Fruit fly (Drosophila melanogaster): ENCODE measurements around the gene CG5050.

Gene CG5050

DNA sequence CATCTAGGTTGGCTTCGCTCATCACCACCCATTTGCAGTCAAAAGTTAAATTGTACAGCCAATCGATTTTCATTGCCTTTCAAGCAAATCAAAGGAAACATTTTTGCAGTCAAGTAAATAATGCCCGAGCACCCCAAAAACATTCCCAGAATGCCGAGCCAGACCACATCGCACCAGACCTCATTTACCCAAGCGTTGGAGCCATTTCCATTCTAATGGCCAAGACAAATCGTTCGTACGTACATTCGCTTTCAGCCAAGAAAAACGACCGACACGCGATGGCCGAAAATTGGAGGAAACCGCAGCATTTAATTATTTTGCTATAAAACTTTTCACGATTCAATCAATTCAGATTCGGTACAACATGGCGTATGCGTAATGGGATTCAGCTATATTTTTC, 27.7 kb upstream of the CG5050 start:
- TF ChIP-seq gl (tag; optimal IDR thresholded peaks at IDR 0.05) (no peak), CG14655 (GFP tag; optimal IDR thresholded peaks at IDR 0.05) (no peak), CG15710 (tag; optimal IDR thresholded peaks at IDR 0.05) (no peak), rn (GFP tag; IDR thresholded peaks at IDR 0.05) (no peak), CG13204 (GFP tag; optimal IDR thresholded peaks at IDR 0.05) (no peak), CG32121 (GFP tag; IDR thresholded peaks at IDR 0.05) (no peak), EcR (GFP tag; optimal IDR thresholded peaks at IDR 0.05) (no peak), fd96Ca (GFP tag; IDR thresholded peaks at IDR 0.05) (no peak), CG10348 (GFP tag; IDR thresholded peaks at IDR 0.05) (no peak), CG34367 (tag; optimal IDR thresholded peaks at IDR 0.05) (no peak), CG4496 (GFP tag; IDR thresholded peaks at IDR 0.05) (no peak), CG17806 (tag; optimal IDR thresholded peaks at IDR 0.05) (no peak)

DNA sequence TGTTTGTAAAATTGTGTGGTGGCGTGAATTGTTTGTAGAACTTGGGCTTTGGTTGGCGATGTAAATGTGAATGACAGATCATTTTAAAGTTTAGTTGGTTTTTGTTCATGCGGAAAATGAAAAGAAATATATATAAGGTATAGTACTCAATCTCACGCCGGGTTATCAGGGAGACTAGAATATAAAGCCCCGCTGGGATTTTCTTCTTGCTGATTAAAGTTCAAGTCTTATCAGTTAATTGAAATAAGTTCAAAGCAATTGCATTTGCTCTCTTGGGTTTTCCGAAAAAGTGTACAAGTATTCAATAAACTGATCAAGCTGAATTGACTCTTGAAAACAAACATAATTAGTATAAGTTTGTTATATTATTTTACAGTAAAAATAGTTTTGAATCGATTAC, 27.3 kb upstream of the CG5050 start:
- TF ChIP-seq EcR (GFP tag; optimal IDR thresholded peaks at IDR 0.05) (peak; percentile 4), CG15710 (tag; optimal IDR thresholded peaks at IDR 0.05) (no peak)

DNA sequence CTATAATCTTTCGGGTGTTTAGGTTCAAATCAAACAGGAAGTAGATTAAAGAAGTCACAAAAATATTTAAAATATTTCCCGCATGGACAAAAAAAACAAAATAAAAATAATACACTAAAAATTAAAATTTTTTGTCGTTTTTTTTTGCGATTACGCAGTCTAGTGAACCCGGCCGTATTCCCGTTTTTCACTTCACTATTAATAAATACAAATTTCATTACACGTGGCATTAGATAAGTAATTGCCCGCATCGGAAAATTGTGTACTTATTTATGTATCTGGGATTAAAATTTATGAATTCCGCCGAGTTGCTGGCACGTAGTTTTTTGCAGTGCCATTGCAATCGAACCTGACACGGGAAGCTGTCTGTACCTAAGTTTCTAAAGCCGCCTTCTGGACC, 25.5 kb upstream of the CG5050 start:
- TF ChIP-seq Ets98B (GFP tag; IDR thresholded peaks at IDR 0.05) (no peak), CG8159 (tag; optimal IDR thresholded peaks at IDR 0.05) (peak; percentile 46), gl (tag; optimal IDR thresholded peaks at IDR 0.05) (no peak), CG14655 (GFP tag; optimal IDR thresholded peaks at IDR 0.05) (peak; percentile 60), CG17806 (tag; optimal IDR thresholded peaks at IDR 0.05) (peak; percentile 11), rn (GFP tag; IDR thresholded peaks at IDR 0.05) (no peak), D1 (tag; optimal IDR thresholded peaks at IDR 0.05) (no peak), CG12605 (GFP tag; IDR thresholded peaks at IDR 0.05) (no peak), EcR (GFP tag; optimal IDR thresholded peaks at IDR 0.05) (no peak), Snoo (tag; optimal IDR thresholded peaks at IDR 0.05) (no peak), CG8301 (tag; optimal IDR thresholded peaks at IDR 0.05) (peak; percentile 18), CG34367 (tag; optimal IDR thresholded peaks at IDR 0.05) (no peak), CG9948 (tag; optimal IDR thresholded peaks at IDR 0.05) (peak; percentile 21), CG13204 (GFP tag; optimal IDR thresholded peaks at IDR 0.05) (no peak), CG4496 (GFP tag; IDR thresholded peaks at IDR 0.05) (no peak), Pif1A (GFP tag; optimal IDR thresholded peaks at IDR 0.05) (peak; percentile 42), fd96Ca (GFP tag; IDR thresholded peaks at IDR 0.05) (peak; percentile 47; the same call in 1 of the 3 replicates), Pif1B (GFP tag; optimal IDR thresholded peaks at IDR 0.05) (no peak), CG15710 (tag; optimal IDR thresholded peaks at IDR 0.05) (peak; percentile 42)

DNA sequence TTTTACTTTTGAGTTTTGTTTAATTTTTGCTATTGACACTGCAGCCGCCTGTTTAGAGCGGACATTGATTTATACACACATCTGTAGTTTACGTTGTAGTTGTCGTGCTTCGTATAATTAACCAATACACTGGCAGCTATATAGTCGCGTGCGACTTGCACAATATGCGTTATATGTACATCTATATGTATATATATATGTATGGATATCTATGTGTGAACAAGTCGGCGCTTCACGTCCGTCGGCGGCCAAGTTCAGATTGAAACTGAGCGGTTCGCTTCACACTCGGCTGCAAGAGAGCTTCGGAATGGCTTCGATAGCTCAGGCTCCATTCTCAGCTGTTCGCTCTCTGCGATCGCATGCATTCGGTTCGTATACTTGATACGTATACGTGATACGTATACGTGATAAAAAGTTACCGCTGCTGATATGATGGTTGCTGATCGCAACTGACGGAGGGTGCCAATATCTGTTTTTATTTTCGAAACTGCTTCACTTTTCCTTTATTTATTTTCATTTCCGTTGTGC, 24.7 kb upstream of the CG5050 start:
- TF ChIP-seq CG8301 (tag; optimal IDR thresholded peaks at IDR 0.05) (peak; percentile 5), CG4496 (GFP tag; IDR thresholded peaks at IDR 0.05) (peak; percentile 60; the same call in 2 of the 3 replicates), CG13204 (GFP tag; optimal IDR thresholded peaks at IDR 0.05) (peak; percentile 56), CG32121 (GFP tag; IDR thresholded peaks at IDR 0.05) (peak; percentile 50; the same call in 1 of the 2 replicates), CG10348 (GFP tag; IDR thresholded peaks at IDR 0.05) (no peak), fd96Ca (GFP tag; IDR thresholded peaks at IDR 0.05) (no peak; the same call in 2 of the 3 replicates), gl (tag; optimal IDR thresholded peaks at IDR 0.05) (peak; percentile 57), Pif1A (GFP tag; optimal IDR thresholded peaks at IDR 0.05) (peak; percentile 56), CG34367 (tag; optimal IDR thresholded peaks at IDR 0.05) (peak; percentile 27), Pif1B (GFP tag; optimal IDR thresholded peaks at IDR 0.05) (peak; percentile 72), CG14655 (GFP tag; optimal IDR thresholded peaks at IDR 0.05) (peak; percentile 43), CG9948 (tag; optimal IDR thresholded peaks at IDR 0.05) (no peak), D1 (tag; optimal IDR thresholded peaks at IDR 0.05) (no peak), EcR (GFP tag; optimal IDR thresholded peaks at IDR 0.05) (peak; percentile 83), Snoo (tag; optimal IDR thresholded peaks at IDR 0.05) (peak; percentile 22), CG12605 (GFP tag; IDR thresholded peaks at IDR 0.05) (peak; percentile 63), CG15710 (tag; optimal IDR thresholded peaks at IDR 0.05) (peak; percentile 10), Ets98B (GFP tag; IDR thresholded peaks at IDR 0.05) (peak; percentile 72), CG17806 (tag; optimal IDR thresholded peaks at IDR 0.05) (peak; percentile 42), rn (GFP tag; IDR thresholded peaks at IDR 0.05) (no peak), CG8159 (tag; optimal IDR thresholded peaks at IDR 0.05) (peak; percentile 49)

DNA sequence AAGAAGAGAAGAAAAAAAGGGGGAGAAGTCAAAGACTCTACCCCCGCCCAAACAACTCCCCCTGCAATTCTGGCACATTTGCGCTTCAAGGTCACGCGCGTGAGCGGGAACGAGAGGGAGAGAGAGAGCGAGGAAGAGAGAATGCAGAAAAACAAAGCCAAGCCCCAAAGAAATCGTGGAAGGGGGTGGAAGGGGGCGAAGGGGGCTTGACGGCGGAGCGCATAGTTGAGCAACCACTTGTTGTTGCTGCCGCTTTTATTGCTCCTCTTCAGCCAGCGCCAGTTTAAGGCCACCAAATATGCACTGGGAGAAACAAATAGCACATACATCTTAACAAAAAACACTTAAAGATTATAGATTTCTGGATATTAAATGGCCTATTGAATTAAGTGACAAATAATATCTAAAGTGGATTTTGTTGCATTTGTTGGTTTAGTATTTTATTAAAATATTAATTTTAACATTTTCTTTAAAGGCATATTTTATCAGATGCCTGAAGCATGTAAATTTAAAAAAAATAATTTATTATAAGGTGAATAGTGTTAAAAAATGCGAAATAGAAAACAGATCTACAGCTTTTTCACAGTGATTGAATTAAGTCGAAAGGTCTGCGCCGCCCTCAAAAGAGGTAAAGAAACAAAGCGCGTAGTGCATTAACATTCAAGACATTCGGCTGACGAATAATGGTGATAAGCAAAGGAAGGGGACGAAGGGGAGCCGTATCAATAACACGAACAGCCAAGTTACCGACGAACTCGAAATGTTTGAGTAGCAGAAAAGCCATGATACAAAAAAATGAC, 22.7 kb upstream of the CG5050 start:
- TF ChIP-seq CG12605 (GFP tag; IDR thresholded peaks at IDR 0.05) (peak; percentile 89), CG14655 (GFP tag; optimal IDR thresholded peaks at IDR 0.05) (peak; percentile 95), CG34367 (tag; optimal IDR thresholded peaks at IDR 0.05) (peak; percentile 84), CG8301 (tag; optimal IDR thresholded peaks at IDR 0.05) (peak; percentile 93), CG32121 (GFP tag; IDR thresholded peaks at IDR 0.05) (peak; percentile 88), fd96Ca (GFP tag; IDR thresholded peaks at IDR 0.05) (peak; percentile 67; the same call in 2 of the 3 replicates), gl (tag; optimal IDR thresholded peaks at IDR 0.05) (peak; percentile 86), CG4496 (GFP tag; IDR thresholded peaks at IDR 0.05) (peak; percentile 89), CG10348 (GFP tag; IDR thresholded peaks at IDR 0.05) (peak; percentile 53; the same call in 1 of the 2 replicates), CG17806 (tag; optimal IDR thresholded peaks at IDR 0.05) (peak; percentile 99), Pif1A (GFP tag; optimal IDR thresholded peaks at IDR 0.05) (peak; percentile 65), Snoo (tag; optimal IDR thresholded peaks at IDR 0.05) (peak; percentile 93), CG13204 (GFP tag; optimal IDR thresholded peaks at IDR 0.05) (peak; percentile 79), CG15710 (tag; optimal IDR thresholded peaks at IDR 0.05) (peak; percentile 98), CG8159 (tag; optimal IDR thresholded peaks at IDR 0.05) (peak; percentile 99), rn (GFP tag; IDR thresholded peaks at IDR 0.05) (peak; percentile 78), Ets98B (GFP tag; IDR thresholded peaks at IDR 0.05) (peak; percentile 42; the same call in 1 of the 2 replicates), CG9948 (tag; optimal IDR thresholded peaks at IDR 0.05) (peak; percentile 99), Pif1B (GFP tag; optimal IDR thresholded peaks at IDR 0.05) (peak; percentile 42), D1 (tag; optimal IDR thresholded peaks at IDR 0.05) (peak; percentile 99), EcR (GFP tag; optimal IDR thresholded peaks at IDR 0.05) (peak; percentile 98)
